Worm (Caenorhabditis elegans) whole organism, late embryonic: ENCODE results near the gene cid-1.

ENCODE experiments used
- C08G9.2 ChIP-seq: sonication (generic microtip); optimal IDR thresholded peaks from 2 replicates; lab custom pipeline; 2016; ENCODE audit warnings: mild to moderate bottlenecking, missing genetic modification characterization, moderate library complexity, missing compliant biosample characterization
- F13H6.1 ChIP-seq: sonication (generic microtip); optimal IDR thresholded peaks from 2 replicates; lab custom pipeline; 2016; ENCODE audit warnings: missing genetic modification characterization, missing compliant biosample characterization
- K09A11.1 ChIP-seq: sonication (generic microtip); optimal IDR thresholded peaks from 2 replicates; lab custom pipeline; 2017; ENCODE audit warnings: antibody characterized with exemption, mild to moderate bottlenecking, missing genetic modification characterization, missing compliant biosample characterization; ENCODE audit not compliant: insufficient read depth
- T23F11.4 ChIP-seq: fragments of 200-800 bp; sonication (Bioruptor generic); optimal IDR thresholded peaks from 2 replicates; lab custom pipeline; 2018; ENCODE audit warnings: mild to moderate bottlenecking, missing genetic modification characterization, missing compliant biosample characterization
- Y22D7AL.16 ChIP-seq: sonication (generic microtip); optimal IDR thresholded peaks from 2 replicates; lab custom pipeline; 2016; ENCODE audit warnings: missing genetic modification characterization, missing compliant biosample characterization
- ahr-1 ChIP-seq: sonication (generic microtip); optimal IDR thresholded peaks from 2 replicates; lab custom pipeline; 2016; ENCODE audit warnings: missing genetic modification characterization, missing compliant biosample characterization
- ama-1 ChIP-seq: fragments of 150-350 bp; optimal IDR thresholded peaks from 2 replicates; lab custom pipeline; 2014
- ceh-14 ChIP-seq: sonication (generic microtip); optimal IDR thresholded peaks from 2 replicates; lab custom pipeline; 2016; ENCODE audit warnings: missing genotype, missing genetic modification characterization, missing compliant biosample characterization
- ceh-2 ChIP-seq: sonication (generic microtip); optimal IDR thresholded peaks from 2 replicates; lab custom pipeline; 2016; ENCODE audit warnings: missing genotype, missing genetic modification characterization, missing compliant biosample characterization
- ceh-30 ChIP-seq: fragments of 150-350 bp; optimal IDR thresholded peaks from 2 replicates; lab custom pipeline; 2014; ENCODE audit warnings: missing biosample characterization, missing genetic modification characterization
- ceh-31 ChIP-seq: sonication (generic microtip); optimal IDR thresholded peaks from 2 replicates; lab custom pipeline; 2016; ENCODE audit warnings: missing genetic modification characterization, missing compliant biosample characterization
- ceh-34 ChIP-seq: sonication (generic microtip); optimal IDR thresholded peaks from 2 replicates; lab custom pipeline; 2016; ENCODE audit warnings: mild to moderate bottlenecking, missing genetic modification characterization, missing compliant biosample characterization
- ceh-45 ChIP-seq: fragments of 200-800 bp; sonication (Bioruptor generic); IDR thresholded peaks from 2 replicates; pipeline ENCODE4 v1.3.6; 2022; ENCODE audit warnings: missing genetic modification reagents, missing genetic modification characterization, missing compliant biosample characterization
- ceh-48 ChIP-seq: sonication (generic microtip); optimal IDR thresholded peaks from 2 replicates; lab custom pipeline; 2016; ENCODE audit warnings: missing genetic modification characterization, inconsistent platforms, missing compliant biosample characterization
- ceh-9 ChIP-seq: sonication (generic microtip); optimal IDR thresholded peaks from 2 replicates; lab custom pipeline; 2016; ENCODE audit warnings: mild to moderate bottlenecking, missing genetic modification characterization, inconsistent platforms, missing compliant biosample characterization
- che-1 ChIP-seq: sonication (generic microtip); optimal IDR thresholded peaks from 2 replicates; lab custom pipeline; 2016; ENCODE audit warnings: mild to moderate bottlenecking, missing genetic modification characterization, missing compliant biosample characterization
- dve-1 ChIP-seq: sonication (generic microtip); optimal IDR thresholded peaks from 2 replicates; lab custom pipeline; 2017; ENCODE audit warnings: antibody characterized with exemption, mild to moderate bottlenecking, missing genetic modification characterization, missing compliant biosample characterization
- ets-4 ChIP-seq: sonication (generic microtip); optimal IDR thresholded peaks from 2 replicates; lab custom pipeline; 2016; ENCODE audit warnings: missing genetic modification characterization, missing compliant biosample characterization
- eyg-1 ChIP-seq: sonication (generic microtip); optimal IDR thresholded peaks from 2 replicates; lab custom pipeline; 2016; ENCODE audit warnings: missing genotype, missing genetic modification characterization, missing compliant biosample characterization
- hlh-30 ChIP-seq: sonication (generic microtip); optimal IDR thresholded peaks from 2 replicates; lab custom pipeline; 2017; ENCODE audit warnings: antibody characterized with exemption, missing genetic modification characterization, missing compliant biosample characterization; ENCODE audit not compliant: insufficient read depth
- hlh-8 ChIP-seq: sonication (generic microtip); optimal IDR thresholded peaks from 2 replicates; lab custom pipeline; 2016; ENCODE audit warnings: missing genotype, missing genetic modification characterization, missing compliant biosample characterization
- lim-6 ChIP-seq: sonication (generic microtip); optimal IDR thresholded peaks from 2 replicates; lab custom pipeline; 2016; ENCODE audit warnings: missing genetic modification characterization, missing compliant biosample characterization
- lin-11 ChIP-seq: fragments of 200-800 bp; sonication (Bioruptor generic); optimal IDR thresholded peaks from 2 replicates; lab custom pipeline; 2018; ENCODE audit warnings: mild to moderate bottlenecking, missing genetic modification characterization, missing compliant biosample characterization
- mec-3 ChIP-seq: sonication (generic microtip); optimal IDR thresholded peaks from 2 replicates; lab custom pipeline; 2016; ENCODE audit warnings: borderline replicate concordance, missing genetic modification characterization, missing compliant biosample characterization
- nfya-1 ChIP-seq: sonication (generic microtip); optimal IDR thresholded peaks from 2 replicates; lab custom pipeline; 2017; ENCODE audit warnings: missing genetic modification characterization, mild to moderate bottlenecking, missing compliant biosample characterization, antibody characterized with exemption, moderate library complexity
- nhr-11 ChIP-seq: fragments of 150-350 bp; optimal IDR thresholded peaks from 2 replicates; lab custom pipeline; 2014; ENCODE audit warnings: missing biosample characterization, missing genetic modification characterization
- npax-4 ChIP-seq: sonication (generic microtip); optimal IDR thresholded peaks from 2 replicates; lab custom pipeline; 2016; ENCODE audit warnings: missing genetic modification characterization, missing compliant biosample characterization
- odd-2 ChIP-seq: sonication (generic microtip); optimal IDR thresholded peaks from 2 replicates; lab custom pipeline; 2017; ENCODE audit warnings: antibody characterized with exemption, mild to moderate bottlenecking, missing genetic modification characterization, missing compliant biosample characterization
- pag-3 ChIP-seq: sonication (generic microtip); optimal IDR thresholded peaks from 2 replicates; lab custom pipeline; 2016; ENCODE audit warnings: missing compliant biosample characterization, missing genetic modification characterization, borderline replicate concordance
- pat-9 ChIP-seq: fragments of 200-800 bp; sonication (Bioruptor generic); optimal IDR thresholded peaks from 2 replicates; lab custom pipeline; 2018; ENCODE audit warnings: mild to moderate bottlenecking, missing genetic modification characterization, moderate library complexity, missing compliant biosample characterization
- pha-4 ChIP-seq: fragments of 150-350 bp; optimal IDR thresholded peaks from 2 replicates; lab custom pipeline; 2018; ENCODE audit warnings: missing biosample characterization, missing genetic modification reagents, missing genetic modification characterization
- pqm-1 ChIP-seq: sonication (generic microtip); optimal IDR thresholded peaks from 2 replicates; lab custom pipeline; 2016; ENCODE audit warnings: missing genetic modification characterization, missing compliant biosample characterization
- pros-1 ChIP-seq: fragments of 150-350 bp; optimal IDR thresholded peaks from 2 replicates; lab custom pipeline; 2014; ENCODE audit warnings: missing biosample characterization, missing genetic modification reagents, missing genetic modification characterization
- ref-2 ChIP-seq: sonication (generic microtip); optimal IDR thresholded peaks from 2 replicates; lab custom pipeline; 2016; ENCODE audit warnings: missing genetic modification characterization, missing compliant biosample characterization
- rnt-1 ChIP-seq: sonication (generic microtip); optimal IDR thresholded peaks from 2 replicates; lab custom pipeline; 2016; ENCODE audit warnings: missing genetic modification characterization, missing compliant biosample characterization
- sox-2 ChIP-seq: fragments of 200-800 bp; sonication (Bioruptor generic); IDR thresholded peaks from 2 replicates; pipeline ENCODE4 v1.3.6; 2022; ENCODE audit warnings: missing genetic modification reagents, missing genetic modification characterization, missing compliant biosample characterization
- tbx-2 ChIP-seq: sonication (generic microtip); optimal IDR thresholded peaks from 2 replicates; lab custom pipeline; 2016; ENCODE audit warnings: missing genetic modification characterization, missing compliant biosample characterization
- ttx-3 ChIP-seq: sonication (generic microtip); optimal IDR thresholded peaks from 2 replicates; lab custom pipeline; 2016; ENCODE audit warnings: missing genetic modification reagents, missing genetic modification characterization, missing compliant biosample characterization
- unc-3 ChIP-seq, 2 experiments: fragments of 200-800 bp in 1 of 2; sonication (Bioruptor generic) in 1 of 2; sonication (generic microtip) in 1 of 2; conservative IDR thresholded peaks in 1 of 2; optimal IDR thresholded peaks in 1 of 2; 2 replicates each; pipeline versions ENCODE4 v1.3.6 to Lab custom; 2016 to 2022; ENCODE audit warnings: missing compliant biosample characterization in 2 of 2, missing genetic modification characterization in 2 of 2, missing genetic modification reagents in 1 of 2
- ztf-16 ChIP-seq: sonication (generic microtip); optimal IDR thresholded peaks from 2 replicates; lab custom pipeline; 2017; ENCODE audit warnings: missing genetic modification characterization, missing compliant biosample characterization

cid-1 gene

ce11 chrIII:5214162-5214561 is 40.4 kb downstream of the cid-1 start:
- no peak for TF ChIP-seq rnt-1 (tag; lab: Kevin White, UChicago)
- TF ChIP-seq nfya-1 (tag; lab: Kevin White, UChicago): no peak
- TF ChIP-seq unc-3 (GFP tag; conservative IDR thresholded peaks at IDR 0.05; lab: Robert Waterston, UW): no peak
- TF ChIP-seq unc-3 (tag; optimal IDR thresholded peaks at IDR 0.05; lab: Kevin White, UChicago): no peak
- no peak for TF ChIP-seq tbx-2 (tag; lab: Kevin White, UChicago)
- TF ChIP-seq ets-4 (tag; lab: Kevin White, UChicago): no peak
- no peak for TF ChIP-seq hlh-8 (tag; lab: Kevin White, UChicago)
- TF ChIP-seq eyg-1: no peak
- TF ChIP-seq che-1 (tag; lab: Kevin White, UChicago): no peak
- TF ChIP-seq ceh-48: no peak
- no peak for TF ChIP-seq hlh-30 (tag; lab: Kevin White, UChicago)
- TF ChIP-seq pros-1 (tag; lab: Kevin White, UChicago): no peak
- no peak for TF ChIP-seq T23F11.4

- TF ChIP-seq ceh-9 (tag; lab: Kevin White, UChicago): no peak
- no peak for TF ChIP-seq ztf-16 (tag; lab: Kevin White, UChicago)
- no peak for TF ChIP-seq pqm-1 (tag; lab: Kevin White, UChicago)
- TF ChIP-seq ceh-34: no peak
- TF ChIP-seq lin-11 (tag; lab: Kevin White, UChicago): no peak
- TF ChIP-seq Y22D7AL.16 (tag; lab: Kevin White, UChicago): no peak
- no peak for TF ChIP-seq pha-4 (tag; lab: Kevin White, UChicago)
- TF ChIP-seq npax-4 (tag; lab: Kevin White, UChicago): no peak
- TF ChIP-seq pag-3: no peak
- TF ChIP-seq rnt-1 (tag; lab: Kevin White, UChicago): no peak
- TF ChIP-seq unc-3 (GFP tag; conservative IDR thresholded peaks at IDR 0.05; lab: Robert Waterston, UW): no peak
- TF ChIP-seq unc-3 (tag; optimal IDR thresholded peaks at IDR 0.05; lab: Kevin White, UChicago): no peak
- no peak for TF ChIP-seq ama-1 (lab: Kevin White, UChicago)
- no peak for TF ChIP-seq ceh-2 (tag; lab: Kevin White, UChicago)
- no peak for TF ChIP-seq ets-4 (tag; lab: Kevin White, UChicago)
- TF ChIP-seq ceh-14 (tag; lab: Kevin White, UChicago): no peak
- TF ChIP-seq sox-2 (GFP tag; lab: Robert Waterston, UW): no peak
Observed at ce11 chrIII:5215375-5215774, 41.7 kb downstream of the cid-1 start, which contains the start of gene ZC155.4. ZC155.4 (minus strand) TSS chrIII:5215475.

DNA sequence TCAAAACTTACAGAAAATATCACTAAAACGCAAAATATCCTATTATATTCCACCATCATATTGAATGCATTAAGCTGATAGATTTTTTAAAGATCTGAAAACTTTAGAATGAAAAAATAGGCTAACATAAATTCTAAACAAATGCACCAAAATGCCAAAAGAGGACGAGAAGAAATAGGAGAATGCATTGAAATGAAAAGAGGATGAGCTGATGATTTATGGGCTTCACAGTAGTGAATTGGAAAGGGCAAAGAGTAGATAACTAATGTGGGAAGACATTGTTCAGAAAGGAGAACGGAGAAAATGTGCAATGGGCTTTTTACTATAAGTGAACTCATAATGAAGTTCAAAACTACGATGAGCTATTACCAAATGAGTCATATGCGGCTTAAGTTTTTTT is 43.8 kb downstream of the cid-1 start, which contains the start of gene cutl-19:
Gene cutl-19 (minus strand): TSS at position 101 of the 400 bp plus-strand sequence.
- no peak for TF ChIP-seq ztf-16 (tag; lab: Kevin White, UChicago)
- no peak for TF ChIP-seq dve-1 (tag; lab: Kevin White, UChicago)
- TF ChIP-seq lim-6: no peak
- TF ChIP-seq mec-3: no peak
- no peak for TF ChIP-seq eyg-1
- TF ChIP-seq npax-4 (tag; lab: Kevin White, UChicago): no peak
- no peak for TF ChIP-seq ref-2 (tag; lab: Kevin White, UChicago)
- TF ChIP-seq pat-9 (tag; lab: Kevin White, UChicago): no peak
- no peak for TF ChIP-seq C08G9.2 (tag; lab: Kevin White, UChicago)

DNA sequence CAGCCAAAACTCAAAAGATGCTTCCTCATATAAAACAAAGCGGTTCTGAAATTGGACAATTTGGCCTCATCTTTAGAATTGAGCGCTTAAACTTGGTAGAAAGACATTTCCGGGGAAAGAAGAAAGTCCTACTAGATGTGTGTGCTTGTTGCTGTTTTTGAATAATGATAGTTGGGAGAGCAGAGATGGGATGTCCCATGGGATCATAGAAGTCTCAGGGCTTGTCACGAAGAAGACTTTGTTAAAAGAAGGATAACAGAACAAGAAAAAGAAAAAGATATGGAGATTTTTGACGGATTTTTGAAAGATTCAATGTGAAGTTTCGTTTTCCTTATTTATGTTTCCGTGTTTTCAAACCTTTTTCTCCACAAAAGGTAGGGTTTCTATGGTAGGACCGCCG is 45.0 kb downstream of the cid-1 start, which contains the start of gene ZC155.2:
Gene ZC155.2 (plus strand): TSS at position 301 of the 400 bp plus-strand sequence.
- TF ChIP-seq lim-6 (no peak), unc-3 (GFP tag; conservative IDR thresholded peaks at IDR 0.05; lab: Robert Waterston, UW) (no peak), unc-3 (tag; optimal IDR thresholded peaks at IDR 0.05; lab: Kevin White, UChicago) (peak; percentile 33)
- TF ChIP-seq, all 69 proteins: peak for 1

DNA sequence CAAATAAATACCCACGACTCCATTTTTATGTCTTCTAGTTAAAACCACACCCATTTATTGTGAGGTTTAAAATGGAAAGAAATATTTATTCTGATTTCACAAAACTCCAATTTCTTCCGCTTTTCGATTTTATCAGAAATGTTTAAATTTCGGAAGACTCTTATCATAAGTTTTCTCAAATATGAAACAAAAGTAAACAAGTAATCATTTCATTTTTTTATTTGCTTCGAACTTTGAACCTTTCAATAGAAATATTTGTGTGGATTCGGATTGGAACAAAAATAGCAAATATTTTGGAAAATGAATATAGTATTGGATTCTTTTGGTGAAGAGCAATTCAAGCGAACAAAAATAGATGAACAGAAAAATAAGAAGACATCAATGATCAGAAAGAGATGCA is 48.1 kb downstream of the cid-1 start:
- TF ChIP-seq K09A11.1 (no peak), nhr-11 (no peak), ref-2 (tag; lab: Kevin White, UChicago) (no peak), F13H6.1 (tag; lab: Kevin White, UChicago) (no peak), ahr-1 (tag; lab: Kevin White, UChicago) (no peak), ceh-30 (tag; lab: Kevin White, UChicago) (no peak), ceh-45 (no peak), ama-1 (lab: Kevin White, UChicago) (no peak), ceh-2 (tag; lab: Kevin White, UChicago) (no peak), hlh-8 (tag; lab: Kevin White, UChicago) (no peak), ttx-3 (tag; lab: Kevin White, UChicago) (no peak), odd-2 (no peak), ceh-31 (tag; lab: Kevin White, UChicago) (no peak)
